Fruit fly (Drosophila melanogaster) whole organism, embryonic: ENCODE results near the gene CG31548.

Source experiments
- Atf3 ChIP-seq: fragments of 200-800 bp; sonication (Bioruptor generic); optimal IDR thresholded peaks from 3 replicates; lab custom pipeline; 2016; ENCODE audit warnings: missing biosample characterization, missing genetic modification characterization
- BtbVII ChIP-seq: fragments of 200-800 bp; sonication (Bioruptor generic); optimal IDR thresholded peaks from 3 replicates; lab custom pipeline; 2017; ENCODE audit warnings: missing biosample characterization, mild to moderate bottlenecking, missing genetic modification characterization
- CG10543 ChIP-seq: fragments of 200-800 bp; sonication (Bioruptor generic); optimal IDR thresholded peaks from 3 replicates; lab custom pipeline; 2017; ENCODE audit warnings: missing biosample characterization, mild to moderate bottlenecking, missing genetic modification characterization, moderate library complexity
- CG11456 ChIP-seq: fragments of 200-800 bp; sonication (Bioruptor generic); IDR thresholded peaks from 3 replicates; pipeline ENCODE4 v1.3.6; 2022; ENCODE audit warnings: missing biosample characterization, missing genetic modification characterization
- CG12104 ChIP-seq: fragments of 200-800 bp; sonication (Bioruptor generic); optimal IDR thresholded peaks from 3 replicates; lab custom pipeline; 2016; ENCODE audit warnings: missing biosample characterization, missing genetic modification characterization
- CG12155 ChIP-seq: fragments of 200-800 bp; sonication (Bioruptor generic); optimal IDR thresholded peaks from 3 replicates; lab custom pipeline; 2016; ENCODE audit warnings: missing biosample characterization, missing genetic modification characterization
- CG12391 ChIP-seq: fragments of 200-800 bp; sonication (Bioruptor generic); optimal IDR thresholded peaks from 3 replicates; lab custom pipeline; 2018; ENCODE audit warnings: missing biosample characterization, mild to moderate bottlenecking, missing genetic modification characterization, moderate library complexity
- CG12744 ChIP-seq: fragments of 200-800 bp; sonication (Bioruptor generic); optimal IDR thresholded peaks from 2 replicates; lab custom pipeline; 2016; ENCODE audit warnings: missing biosample characterization, missing genetic modification characterization
- CG13894 ChIP-seq: fragments of 200-800 bp; sonication (Bioruptor generic); optimal IDR thresholded peaks from 3 replicates; lab custom pipeline; 2018; ENCODE audit warnings: missing biosample characterization, mild to moderate bottlenecking, missing genetic modification characterization, moderate library complexity
- CG15514 ChIP-seq: fragments of 200-800 bp; sonication (Bioruptor generic); optimal IDR thresholded peaks from 3 replicates; lab custom pipeline; 2017; ENCODE audit warnings: missing biosample characterization, missing genetic modification characterization, mild to moderate bottlenecking, moderate library complexity, missing genetic modification reagents
- CG16779 ChIP-seq: fragments of 200-800 bp; sonication (Bioruptor generic); IDR thresholded peaks from 2 replicates; pipeline ENCODE4 v1.3.6; 2022; ENCODE audit warnings: missing biosample characterization, missing genetic modification characterization
- CG17612 ChIP-seq: fragments of 200-800 bp; sonication (Bioruptor generic); IDR thresholded peaks from 2 replicates; pipeline ENCODE4 v1.3.6; 2022; ENCODE audit warnings: missing biosample characterization, missing genetic modification characterization
- CG17829 ChIP-seq: fragments of 200-800 bp; optimal IDR thresholded peaks from 2 replicates; lab custom pipeline; 2019; ENCODE audit warnings: missing biosample characterization, mild to moderate bottlenecking, missing genetic modification characterization, moderate library complexity
- CG1832 ChIP-seq: fragments of 200-800 bp; sonication (Bioruptor generic); optimal IDR thresholded peaks from 2 replicates; lab custom pipeline; 2017; ENCODE audit warnings: missing biosample characterization, mild to moderate bottlenecking, missing genetic modification characterization, inconsistent platforms
- CG2712 ChIP-seq: fragments of 200-800 bp; optimal IDR thresholded peaks from 3 replicates; lab custom pipeline; 2019; ENCODE audit warnings: missing biosample characterization, mild to moderate bottlenecking, missing genetic modification characterization, moderate library complexity
- CG32532 ChIP-seq: fragments of 200-800 bp; sonication (Bioruptor generic); IDR thresholded peaks from 2 replicates; pipeline ENCODE4 v1.3.6; 2022; ENCODE audit warnings: missing biosample characterization, missing genetic modification characterization
- CG34224 ChIP-seq: fragments of 200-800 bp; sonication (Bioruptor generic); IDR thresholded peaks from 3 replicates; pipeline ENCODE4 v1.3.6; 2022; ENCODE audit warnings: missing biosample characterization, missing genetic modification characterization; ENCODE audit not compliant: partially characterized antibody
- CG4328 ChIP-seq: fragments of 200-800 bp; sonication (Bioruptor generic); optimal IDR thresholded peaks from 3 replicates; lab custom pipeline; 2017; ENCODE audit warnings: missing biosample characterization, missing genetic modification reagents, missing genetic modification characterization
- CG5245 ChIP-seq: fragments of 200-800 bp; sonication (Bioruptor generic); optimal IDR thresholded peaks from 3 replicates; lab custom pipeline; 2016; ENCODE audit warnings: missing biosample characterization, missing genetic modification characterization
- CG6175 ChIP-seq: fragments of 200-800 bp; sonication (Bioruptor generic); IDR thresholded peaks from 3 replicates; pipeline ENCODE4 v1.3.6; 2022; ENCODE audit warnings: missing biosample characterization, missing genetic modification characterization
- CG6689 ChIP-seq: fragments of 200-800 bp; sonication (Bioruptor generic); IDR thresholded peaks from 2 replicates; pipeline ENCODE4 v1.3.6; 2022; ENCODE audit warnings: missing biosample characterization, missing genetic modification characterization
- CkIIα-i1 ChIP-seq: fragments of 200-800 bp; sonication (Bioruptor generic); IDR thresholded peaks from 2 replicates; pipeline ENCODE4 v1.3.6; 2022; ENCODE audit warnings: missing biosample characterization, missing genetic modification characterization
- Dip2 ChIP-seq: fragments of 200-800 bp; sonication (Bioruptor generic); IDR thresholded peaks from 2 replicates; pipeline ENCODE4 v1.3.6; 2022; ENCODE audit warnings: missing biosample characterization, missing genetic modification characterization
- Ets65A ChIP-seq: fragments of 200-800 bp; sonication (Bioruptor generic); peaks from one replicate; lab custom pipeline; 2016; ENCODE audit warnings: missing biosample characterization, missing genetic modification characterization
- Hmx ChIP-seq: fragments of 200-800 bp; sonication (Bioruptor generic); optimal IDR thresholded peaks from 2 replicates; lab custom pipeline; 2016; ENCODE audit warnings: missing biosample characterization, missing genetic modification characterization
- Hr39 ChIP-seq: fragments of >200 bp; optimal IDR thresholded peaks from 2 replicates; lab custom pipeline; 2017
- MESR4 ChIP-seq: fragments of 200-800 bp; sonication (Bioruptor generic); optimal IDR thresholded peaks from 2 replicates; lab custom pipeline; 2018; ENCODE audit warnings: missing biosample characterization, mild to moderate bottlenecking, missing genetic modification characterization, moderate library complexity
- Med ChIP-seq: fragments of 200-800 bp; sonication (Bioruptor generic); peaks from one replicate; lab custom pipeline; 2016; ENCODE audit warnings: missing biosample characterization, missing genetic modification characterization, mild to moderate bottlenecking, inconsistent platforms, moderate library complexity
- NK7.1 ChIP-seq: fragments of 200-800 bp; sonication (Bioruptor generic); optimal IDR thresholded peaks from 3 replicates; lab custom pipeline; 2016; ENCODE audit warnings: missing biosample characterization, missing genetic modification characterization
- Pdp1 ChIP-seq, 2 experiments: fragments of 200-800 bp; sonication (Bioruptor generic); optimal IDR thresholded peaks; 3 replicates each; lab custom pipeline; 2016; ENCODE audit warnings: missing biosample characterization in 2 of 2, missing genetic modification characterization in 2 of 2, mild to moderate bottlenecking in 1 of 2, moderate library complexity in 1 of 2
- Sox102F ChIP-seq: fragments of 200-800 bp; sonication (Bioruptor generic); optimal IDR thresholded peaks from 2 replicates; lab custom pipeline; 2018; ENCODE audit warnings: missing biosample characterization, mild to moderate bottlenecking, missing genetic modification characterization, moderate library complexity
- Usf ChIP-seq: fragments of 200-800 bp; sonication (Bioruptor generic); optimal IDR thresholded peaks from 2 replicates; lab custom pipeline; 2017; ENCODE audit warnings: missing genotype, missing biosample characterization, missing genetic modification characterization
- bbx ChIP-seq: fragments of 200-800 bp; sonication (Bioruptor generic); IDR thresholded peaks from 2 replicates; pipeline ENCODE4 v1.3.6; 2022; ENCODE audit warnings: missing biosample characterization, missing genetic modification characterization; ENCODE audit not compliant: partially characterized antibody
- chif ChIP-seq, 2 experiments: fragments of 200-800 bp; sonication (Bioruptor generic); optimal IDR thresholded peaks; 3 replicates each; lab custom pipeline; 2016; ENCODE audit warnings: missing biosample characterization in 2 of 2, missing genetic modification characterization in 2 of 2
- crol ChIP-seq: fragments of 200-800 bp; sonication (Bioruptor generic); IDR thresholded peaks from 2 replicates; pipeline ENCODE4 v1.3.6; 2022; ENCODE audit warnings: missing biosample characterization, missing genetic modification characterization
- dan ChIP-seq: fragments of 200-800 bp; sonication (Bioruptor generic); IDR thresholded peaks from 2 replicates; pipeline ENCODE4 v1.3.6; 2022; ENCODE audit warnings: missing biosample characterization, missing genetic modification characterization
- dmrt99B ChIP-seq: fragments of 200-800 bp; sonication (Bioruptor generic); optimal IDR thresholded peaks from 2 replicates; lab custom pipeline; 2018; ENCODE audit warnings: missing biosample characterization, mild to moderate bottlenecking, missing genetic modification characterization, moderate library complexity
- en ChIP-seq: fragments of 200-800 bp; sonication (Bioruptor generic); optimal IDR thresholded peaks from 2 replicates; lab custom pipeline; 2016; ENCODE audit warnings: missing biosample characterization, missing genetic modification characterization
- fd102C ChIP-seq: fragments of 200-800 bp; sonication (Bioruptor generic); optimal IDR thresholded peaks from 2 replicates; lab custom pipeline; 2018; ENCODE audit warnings: missing biosample characterization, mild to moderate bottlenecking, missing genetic modification characterization, moderate library complexity
- fd96Cb ChIP-seq: fragments of 200-800 bp; sonication (Bioruptor generic); optimal IDR thresholded peaks from 2 replicates; lab custom pipeline; 2018; ENCODE audit warnings: missing biosample characterization, mild to moderate bottlenecking, missing genetic modification characterization, moderate library complexity
- gcm2 ChIP-seq: fragments of 200-800 bp; sonication (Bioruptor generic); optimal IDR thresholded peaks from 2 replicates; lab custom pipeline; 2016; ENCODE audit warnings: missing biosample characterization, missing genetic modification characterization
- gro ChIP-seq: fragments of 200-800 bp; sonication (Bioruptor generic); optimal IDR thresholded peaks from 2 replicates; lab custom pipeline; 2016; ENCODE audit warnings: missing biosample characterization, missing genetic modification characterization
- gsb ChIP-seq: fragments of 200-800 bp; sonication (Bioruptor generic); IDR thresholded peaks from 2 replicates; pipeline ENCODE4 v1.3.6; 2022; ENCODE audit warnings: missing biosample characterization, missing genetic modification characterization
- kay ChIP-seq: fragments of 200-800 bp; sonication (Bioruptor generic); optimal IDR thresholded peaks from 2 replicates; lab custom pipeline; 2016; ENCODE audit warnings: missing biosample characterization, missing genetic modification characterization
- phol ChIP-seq: fragments of 200-800 bp; sonication (Bioruptor generic); optimal IDR thresholded peaks from 3 replicates; lab custom pipeline; 2018; ENCODE audit warnings: missing biosample characterization, mild to moderate bottlenecking, missing genetic modification characterization, moderate library complexity
- ranshi ChIP-seq: fragments of 200-800 bp; sonication (Bioruptor generic); IDR thresholded peaks from 2 replicates; pipeline ENCODE4 v1.3.6; 2022; ENCODE audit warnings: missing biosample characterization, missing genetic modification characterization
- scrt ChIP-seq: fragments of 200-800 bp; sonication (Bioruptor generic); optimal IDR thresholded peaks from 2 replicates; lab custom pipeline; 2018; ENCODE audit warnings: missing biosample characterization, mild to moderate bottlenecking, missing genetic modification characterization, moderate library complexity
- tgo ChIP-seq: fragments of 200-800 bp; sonication (Bioruptor generic); IDR thresholded peaks from 3 replicates; pipeline ENCODE4 v1.3.6; 2022; ENCODE audit warnings: missing biosample characterization, missing genetic modification characterization
- trem ChIP-seq: fragments of 200-800 bp; optimal IDR thresholded peaks from 3 replicates; lab custom pipeline; 2019; ENCODE audit warnings: missing biosample characterization, mild to moderate bottlenecking, missing genetic modification characterization, moderate library complexity
- vfl ChIP-seq: fragments of 200-800 bp; sonication (Bioruptor generic); optimal IDR thresholded peaks from 2 replicates; lab custom pipeline; 2016; ENCODE audit warnings: missing biosample characterization, missing genetic modification characterization

The CG31548 gene

dm6 chr3R:5682921-5683748, 46.5 kb upstream of the CG31548 start (continued):
- TF ChIP-seq NK7.1 (GFP tag; lab: Kevin White, UChicago) (no peak), gsb (GFP tag; lab: Robert Waterston, UW) (no peak), chif (GFP tag; optimal IDR thresholded peaks at IDR 0.05; lab: Kevin White, UChicago) (peak; percentile 13 to 60), kay (GFP tag; lab: Kevin White, UChicago) (no peak), fd102C (GFP tag; lab: Kevin White, UChicago) (no peak), Pdp1 (GFP tag; optimal IDR thresholded peaks at IDR 0.05; lab: Kevin White, UChicago) (peak in 1 of 2 experiments; percentile 35), CG4328 (GFP tag; lab: Kevin White, UChicago) (no peak), Ets65A (GFP tag; lab: Kevin White, UChicago) (no peak), CG15514 (no peak), trem (tag; lab: Kevin White, UChicago) (peak; percentile 59), CG2712 (tag; lab: Kevin White, UChicago) (peak; percentile 86), CG12391 (tag; lab: Kevin White, UChicago) (peak; percentile 78), CG11456 (GFP tag; lab: Robert Waterston, UW) (no peak), scrt (GFP tag; lab: Kevin White, UChicago) (peak; percentile 48), CkIIα-i1 (no peak), CG6175 (peak; percentile 65; the same call in 1 of the 3 replicates), Hmx (GFP tag; lab: Kevin White, UChicago) (no peak), Atf3 (GFP tag; lab: Kevin White, UChicago) (peak; percentile 29), CG32532 (GFP tag; lab: Robert Waterston, UW) (no peak), Dip2 (no peak), Usf (GFP tag; lab: Kevin White, UChicago) (peak; percentile 10), phol (tag; lab: Kevin White, UChicago) (peak; percentile 79), CG6689 (peak; percentile 48), fd96Cb (peak; percentile 69), CG34224 (GFP tag; lab: Robert Waterston, UW) (no peak), CG12104 (GFP tag; lab: Kevin White, UChicago) (no peak), CG1832 (GFP tag; lab: Kevin White, UChicago) (no peak), crol (peak; percentile 92), bbx (GFP tag; lab: Robert Waterston, UW) (no peak), MESR4 (GFP tag; lab: Kevin White, UChicago) (no peak), Sox102F (GFP tag; lab: Kevin White, UChicago) (peak; percentile 81), ranshi (0 out of 2 replicates have a peak, but pooled peaks have one; percentile 14), dmrt99B (peak; percentile 83), CG12744 (GFP tag; lab: Kevin White, UChicago) (no peak), BtbVII (GFP tag; lab: Kevin White, UChicago) (no peak), CG5245 (GFP tag; lab: Kevin White, UChicago) (peak; percentile 56), CG17829 (peak; percentile 76), CG17612 (GFP tag; lab: Robert Waterston, UW) (no peak), tgo (peak; percentile 36; the same call in 2 of the 3 replicates), CG10543 (GFP tag; lab: Kevin White, UChicago) (no peak), gcm2 (GFP tag; lab: Kevin White, UChicago) (peak; percentile 11), vfl (no peak), CG13894 (tag; lab: Kevin White, UChicago) (no peak), CG16779 (GFP tag; lab: Robert Waterston, UW) (no peak), dan (no peak), Hr39 (lab: Kevin White, UChicago) (no peak), CG12155 (peak; percentile 27), Med (GFP tag; lab: Kevin White, UChicago) (peak; percentile 81), gro (GFP tag; lab: Kevin White, UChicago) (no peak), en (GFP tag; lab: Kevin White, UChicago) (peak; percentile 1)
